Worm (Caenorhabditis elegans) whole organism, L2 larva: ENCODE measurements around the gene Y73F8A.32.

ENCODE experiments used
- mbf-1 ChIP-seq: sonication (generic microtip); optimal IDR thresholded peaks from 2 replicates; lab custom pipeline; 2017; ENCODE audit warnings: missing biosample characterization, missing genetic modification characterization
- nhr-25 ChIP-seq: fragments of 150-350 bp; sonication (generic microtip); optimal IDR thresholded peaks from 3 replicates; lab custom pipeline; 2014; ENCODE audit warnings: missing biosample characterization, missing genetic modification characterization

- TF ChIP-seq nhr-25 (tag; lab: Kevin White, UChicago) (no peak), mbf-1 (tag; lab: Kevin White, UChicago) (no peak)
These were observed 43.1 kb upstream of the Y73F8A.32 start, which contains the start of gene Y105C5A.1 for ce11 chrIV:15564327-15564726.
